Fruit fly (Drosophila melanogaster) whole organism, pupa: ENCODE measurements around the gene escl.

Source experiments
- CG10348 ChIP-seq: fragments of 200-800 bp; sonication (Bioruptor generic); IDR thresholded peaks from 2 replicates; pipeline ENCODE4 v1.3.6; 2022; ENCODE audit warnings: missing biosample characterization, missing genetic modification characterization
- CG12605 ChIP-seq: fragments of 200-800 bp; sonication (Bioruptor generic); IDR thresholded peaks from 2 replicates; pipeline ENCODE4 v1.3.6; 2022; ENCODE audit warnings: missing biosample characterization, missing genetic modification characterization
- CG13204 ChIP-seq: fragments of 200-800 bp; sonication (Bioruptor generic); optimal IDR thresholded peaks from 2 replicates; lab custom pipeline; 2018; ENCODE audit warnings: missing biosample characterization, mild to moderate bottlenecking, missing genetic modification characterization, moderate library complexity
- CG14655 ChIP-seq: fragments of 200-800 bp; sonication (Bioruptor generic); optimal IDR thresholded peaks from 3 replicates; lab custom pipeline; 2017; ENCODE audit warnings: mild to moderate bottlenecking, missing biosample characterization, missing genetic modification reagents, missing genetic modification characterization
- CG15710 ChIP-seq: fragments of 200-800 bp; sonication (Bioruptor generic); optimal IDR thresholded peaks from 2 replicates; lab custom pipeline; 2018; ENCODE audit warnings: missing biosample characterization, mild to moderate bottlenecking, missing genetic modification characterization, moderate library complexity
- CG17806 ChIP-seq: fragments of 200-800 bp; sonication (Bioruptor generic); optimal IDR thresholded peaks from 2 replicates; lab custom pipeline; 2018; ENCODE audit warnings: missing biosample characterization, mild to moderate bottlenecking, missing genetic modification characterization, moderate library complexity
- CG32121 ChIP-seq: fragments of 200-800 bp; sonication (Bioruptor generic); IDR thresholded peaks from 2 replicates; pipeline ENCODE4 v1.3.6; 2022; ENCODE audit warnings: missing biosample characterization, missing genetic modification characterization
- CG34367 ChIP-seq: fragments of 200-800 bp; sonication (Bioruptor generic); optimal IDR thresholded peaks from 2 replicates; lab custom pipeline; 2018; ENCODE audit warnings: missing biosample characterization, mild to moderate bottlenecking, missing genetic modification characterization
- CG4496 ChIP-seq: fragments of 200-800 bp; sonication (Bioruptor generic); IDR thresholded peaks from 3 replicates; pipeline ENCODE4 v1.3.6; 2022; ENCODE audit warnings: missing biosample characterization, missing genetic modification characterization
- CG8159 ChIP-seq: fragments of 200-800 bp; sonication (Bioruptor generic); optimal IDR thresholded peaks from 3 replicates; lab custom pipeline; 2018; ENCODE audit warnings: missing biosample characterization, mild to moderate bottlenecking, missing genetic modification characterization, moderate library complexity
- CG8301 ChIP-seq: fragments of 200-800 bp; sonication (Bioruptor generic); optimal IDR thresholded peaks from 2 replicates; lab custom pipeline; 2018; ENCODE audit warnings: missing biosample characterization, mild to moderate bottlenecking, missing genetic modification characterization
- CG9948 ChIP-seq: fragments of 200-800 bp; sonication (Bioruptor generic); optimal IDR thresholded peaks from 2 replicates; lab custom pipeline; 2018; ENCODE audit warnings: missing biosample characterization, mild to moderate bottlenecking, missing genetic modification characterization, moderate library complexity
- D1 ChIP-seq: fragments of 200-800 bp; sonication (Bioruptor generic); optimal IDR thresholded peaks from 2 replicates; lab custom pipeline; 2018; ENCODE audit warnings: missing biosample characterization, mild to moderate bottlenecking, missing genetic modification characterization, moderate library complexity
- EcR ChIP-seq: fragments of 200-800 bp; sonication (Bioruptor generic); optimal IDR thresholded peaks from 3 replicates; lab custom pipeline; 2019; ENCODE audit warnings: missing biosample characterization, missing genetic modification characterization, mild to moderate bottlenecking, moderate library complexity, missing genetic modification reagents
- Ets98B ChIP-seq: fragments of 200-800 bp; sonication (Bioruptor generic); IDR thresholded peaks from 2 replicates; pipeline ENCODE4 v1.3.6; 2022; ENCODE audit warnings: missing biosample characterization, missing genetic modification characterization
- Pif1A ChIP-seq: fragments of 200-800 bp; sonication (Bioruptor generic); optimal IDR thresholded peaks from 3 replicates; lab custom pipeline; 2016; ENCODE audit warnings: missing biosample characterization, missing genetic modification characterization
- Pif1B ChIP-seq: fragments of 200-800 bp; sonication (Bioruptor generic); optimal IDR thresholded peaks from 3 replicates; lab custom pipeline; 2016; ENCODE audit warnings: missing biosample characterization, missing genetic modification characterization
- Snoo ChIP-seq: fragments of 200-800 bp; sonication (Bioruptor generic); optimal IDR thresholded peaks from 3 replicates; lab custom pipeline; 2017; ENCODE audit warnings: missing biosample characterization, mild to moderate bottlenecking, missing genetic modification characterization, inconsistent platforms
- fd96Ca ChIP-seq: fragments of 200-800 bp; sonication (Bioruptor generic); IDR thresholded peaks from 3 replicates; pipeline ENCODE4 v1.3.6; 2022; ENCODE audit warnings: missing biosample characterization, missing genetic modification characterization
- gl ChIP-seq: fragments of 200-800 bp; sonication (Bioruptor generic); optimal IDR thresholded peaks from 2 replicates; lab custom pipeline; 2018; ENCODE audit warnings: missing biosample characterization, mild to moderate bottlenecking, missing genetic modification characterization
- rn ChIP-seq: fragments of 200-800 bp; sonication (Bioruptor generic); IDR thresholded peaks from 2 replicates; pipeline ENCODE4 v1.3.6; 2022; ENCODE audit warnings: missing biosample characterization, missing genetic modification characterization

The escl gene

dm6 chr2L:11990458-11991065, at the start of gene escl:
escl (plus strand) TSS chr2L:11990927.
- TF ChIP-seq Pif1B (GFP tag; lab: Kevin White, UChicago) (no peak), CG8159 (tag; lab: Kevin White, UChicago) (no peak), CG32121 (GFP tag; lab: Robert Waterston, UW) (no peak), Pif1A (GFP tag; lab: Kevin White, UChicago) (no peak), EcR (GFP tag; lab: Kevin White, UChicago) (no peak), CG8301 (no peak), CG17806 (no peak), Ets98B (GFP tag; lab: Robert Waterston, UW) (no peak), CG9948 (no peak), D1 (tag; lab: Kevin White, UChicago) (no peak), gl (tag; lab: Kevin White, UChicago) (no peak), CG10348 (GFP tag; lab: Robert Waterston, UW) (no peak), CG12605 (GFP tag; lab: Robert Waterston, UW) (no peak), CG13204 (GFP tag; lab: Kevin White, UChicago) (no peak), CG4496 (GFP tag; lab: Robert Waterston, UW) (no peak), CG34367 (tag; lab: Kevin White, UChicago) (no peak)
- TF ChIP-seq, all 21 proteins: peak for 0

- TF ChIP-seq Pif1A (GFP tag; lab: Kevin White, UChicago): no peak
- no peak for TF ChIP-seq CG32121 (GFP tag; lab: Robert Waterston, UW)
- peak; percentile 52; the same call in 1 of the 3 replicates for TF ChIP-seq CG4496 (GFP tag; lab: Robert Waterston, UW)
- TF ChIP-seq CG8159 (tag; lab: Kevin White, UChicago): peak; percentile 12
- TF ChIP-seq CG12605 (GFP tag; lab: Robert Waterston, UW): no peak
- TF ChIP-seq rn (GFP tag; lab: Robert Waterston, UW): no peak
- TF ChIP-seq CG14655 (GFP tag; lab: Kevin White, UChicago): peak; percentile 14
- 0 out of 2 replicates have a peak, but pooled peaks have one; percentile 5 for TF ChIP-seq Ets98B (GFP tag; lab: Robert Waterston, UW)
- peak; percentile 10 for TF ChIP-seq CG8301
- TF ChIP-seq CG13204 (GFP tag; lab: Kevin White, UChicago): no peak
Observed at dm6 chr2L:11942265-11942664, 48.5 kb upstream of the escl start.

dm6 chr2L:11942826-11943225, 47.9 kb upstream of the escl start:
- TF ChIP-seq gl (tag; lab: Kevin White, UChicago): no peak
- no peak for TF ChIP-seq CG34367 (tag; lab: Kevin White, UChicago)
- no peak for TF ChIP-seq CG32121 (GFP tag; lab: Robert Waterston, UW)
- no peak for TF ChIP-seq CG17806
- TF ChIP-seq Pif1B (GFP tag; lab: Kevin White, UChicago): no peak
- no peak for TF ChIP-seq CG12605 (GFP tag; lab: Robert Waterston, UW)

dm6 chr2L:11943829-11944228, 46.9 kb upstream of the escl start, which contains the start of gene Crys:
Crys (plus strand) TSS chr2L:11944129.
- TF ChIP-seq CG32121 (GFP tag; lab: Robert Waterston, UW) (no peak), CG15710 (tag; lab: Kevin White, UChicago) (no peak), rn (GFP tag; lab: Robert Waterston, UW) (no peak), CG14655 (GFP tag; lab: Kevin White, UChicago) (no peak), CG17806 (no peak), gl (tag; lab: Kevin White, UChicago) (no peak), CG12605 (GFP tag; lab: Robert Waterston, UW) (no peak), CG4496 (GFP tag; lab: Robert Waterston, UW) (no peak), EcR (GFP tag; lab: Kevin White, UChicago) (no peak), fd96Ca (GFP tag; lab: Robert Waterston, UW) (no peak), CG9948 (no peak), CG8159 (tag; lab: Kevin White, UChicago) (no peak)

dm6 chr2L:11947641-11948040, 43.1 kb upstream of the escl start, which contains the start of gene CG16964:
CG16964 (plus strand) TSS chr2L:11947941.
- no peak for TF ChIP-seq CG8159 (tag; lab: Kevin White, UChicago)
- no peak for TF ChIP-seq CG8301
- TF ChIP-seq fd96Ca (GFP tag; lab: Robert Waterston, UW): no peak
- no peak for TF ChIP-seq CG15710 (tag; lab: Kevin White, UChicago)
- TF ChIP-seq Ets98B (GFP tag; lab: Robert Waterston, UW): no peak
- no peak for TF ChIP-seq CG14655 (GFP tag; lab: Kevin White, UChicago)
- TF ChIP-seq D1 (tag; lab: Kevin White, UChicago): no peak
- TF ChIP-seq CG32121 (GFP tag; lab: Robert Waterston, UW): no peak
- no peak for TF ChIP-seq CG12605 (GFP tag; lab: Robert Waterston, UW)
- TF ChIP-seq rn (GFP tag; lab: Robert Waterston, UW): no peak
- no peak for TF ChIP-seq CG4496 (GFP tag; lab: Robert Waterston, UW)
- TF ChIP-seq gl (tag; lab: Kevin White, UChicago): no peak
- no peak for TF ChIP-seq Pif1A (GFP tag; lab: Kevin White, UChicago)
- no peak for TF ChIP-seq CG9948
- no peak for TF ChIP-seq Snoo (tag; lab: Kevin White, UChicago)

DNA sequence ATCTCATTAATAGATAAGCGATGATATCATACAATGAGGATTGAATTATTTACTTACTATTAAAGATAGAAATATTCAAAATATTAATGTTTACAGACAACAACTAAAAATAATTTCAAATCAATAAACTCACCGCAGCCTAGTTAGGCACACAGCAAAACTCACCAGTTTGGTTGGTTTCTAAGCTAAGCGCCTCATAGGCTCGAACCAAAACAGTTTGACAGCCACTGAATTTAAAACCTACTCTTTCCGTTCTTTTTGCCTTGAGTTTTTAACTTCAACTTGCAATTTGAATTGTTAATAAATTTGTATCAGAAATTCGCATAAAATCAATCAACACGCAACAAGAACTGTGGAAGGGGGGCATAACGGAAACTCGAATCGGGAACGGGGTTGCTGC, 42.2 kb upstream of the escl start:
- no peak for TF ChIP-seq CG8159 (tag; lab: Kevin White, UChicago)
- no peak for TF ChIP-seq EcR (GFP tag; lab: Kevin White, UChicago)
- TF ChIP-seq CG14655 (GFP tag; lab: Kevin White, UChicago): no peak
- no peak for TF ChIP-seq Snoo (tag; lab: Kevin White, UChicago)
- no peak for TF ChIP-seq CG12605 (GFP tag; lab: Robert Waterston, UW)
- no peak for TF ChIP-seq fd96Ca (GFP tag; lab: Robert Waterston, UW)
- no peak for TF ChIP-seq rn (GFP tag; lab: Robert Waterston, UW)
- no peak for TF ChIP-seq CG4496 (GFP tag; lab: Robert Waterston, UW)
- TF ChIP-seq CG34367 (tag; lab: Kevin White, UChicago): no peak
- no peak for TF ChIP-seq CG13204 (GFP tag; lab: Kevin White, UChicago)
- no peak for TF ChIP-seq CG9948
- TF ChIP-seq Ets98B (GFP tag; lab: Robert Waterston, UW): no peak
- TF ChIP-seq CG17806: no peak
- TF ChIP-seq CG8301: no peak
